Fruit fly (Drosophila melanogaster): ENCODE measurements around the gene Plod.

Plod gene

dm6 chr3L:11205608-11206336, at the start of gene Plod:
Plod (minus strand) TSS chr3L:11206016.
- TF ChIP-seq CG34406 (GFP tag; optimal IDR thresholded peaks at IDR 0.05) = peak; percentile 19
- peak; percentile 31 for TF ChIP-seq Sox14 (GFP tag; optimal IDR thresholded peaks at IDR 0.05)
- TF ChIP-seq CG8119 (GFP tag; IDR thresholded peaks at IDR 0.05) = peak; percentile 37
- peak; percentile 28 for TF ChIP-seq CG3919 (GFP tag; optimal IDR thresholded peaks at IDR 0.05)
- TF ChIP-seq CG11294 (GFP tag; IDR thresholded peaks at IDR 0.05) = no peak
- TF ChIP-seq CG11762 (GFP tag; optimal IDR thresholded peaks at IDR 0.05; ENCODE audit: insufficient read depth) = no peak
- no peak for TF ChIP-seq dac (GFP tag; optimal IDR thresholded peaks at IDR 0.05)
- no peak for TF ChIP-seq net (GFP tag; optimal IDR thresholded peaks at IDR 0.05)
- TF ChIP-seq CG10631 (GFP tag; optimal IDR thresholded peaks at IDR 0.05) = no peak
- TF ChIP-seq CG6276 (GFP tag; optimal IDR thresholded peaks at IDR 0.05) = no peak
- TF ChIP-seq acj6 (GFP tag; optimal IDR thresholded peaks at IDR 0.05) = peak; percentile 7
- no peak for TF ChIP-seq salr (GFP tag; optimal IDR thresholded peaks at IDR 0.05)
- no peak for TF ChIP-seq Ets96B (tag; optimal IDR thresholded peaks at IDR 0.05)
- TF ChIP-seq CG9139 (GFP tag; optimal IDR thresholded peaks at IDR 0.05) = no peak
- peak; percentile 56 for TF ChIP-seq CG6854 (GFP tag; optimal IDR thresholded peaks at IDR 0.05)
- no peak for TF ChIP-seq CG11902 (GFP tag; optimal IDR thresholded peaks at IDR 0.05)
- TF ChIP-seq Met (GFP tag; optimal IDR thresholded peaks at IDR 0.05) = no peak
- TF ChIP-seq Ets21C (GFP tag; optimal IDR thresholded peaks at IDR 0.05) = no peak
- TF ChIP-seq Eip93F (GFP tag; optimal IDR thresholded peaks at IDR 0.05) = peak; percentile 36
- TF ChIP-seq CG10669 (GFP tag; optimal IDR thresholded peaks at IDR 0.05) = no peak
- TF ChIP-seq ss (GFP tag; optimal IDR thresholded peaks at IDR 0.05) = peak in 1 of 2 experiments; percentile 35
- TF ChIP-seq lz (GFP tag; optimal IDR thresholded peaks at IDR 0.05) = peak; percentile 47
- TF ChIP-seq fd85E (GFP tag; optimal IDR thresholded peaks at IDR 0.05) = no peak
- peak; percentile 8 for TF ChIP-seq Eip75B (GFP tag; optimal IDR thresholded peaks at IDR 0.05)
- TF ChIP-seq CG3032 (tag; optimal IDR thresholded peaks at IDR 0.05) = no peak
- no peak for TF ChIP-seq CG16779 (tag; optimal IDR thresholded peaks at IDR 0.05)
- TF ChIP-seq Lpt (GFP tag; optimal IDR thresholded peaks at IDR 0.05) = no peak
- TF ChIP-seq esn (GFP tag; optimal IDR thresholded peaks at IDR 0.05) = peak; percentile 31
- no peak for TF ChIP-seq CG7368 (GFP tag; optimal IDR thresholded peaks at IDR 0.05)
- TF ChIP-seq Hr38 (GFP tag; optimal IDR thresholded peaks at IDR 0.05) = no peak
- peak; percentile 9 for TF ChIP-seq cyc (GFP tag; optimal IDR thresholded peaks at IDR 0.05)
- TF ChIP-seq CG15336 (GFP tag; IDR thresholded peaks at IDR 0.05) = peak; percentile 30; the same call in 1 of the 2 replicates
- peak; percentile 19 for TF ChIP-seq CG31627 (GFP tag; optimal IDR thresholded peaks at IDR 0.05)
- peak; percentile 65; the same call in 2 of the 3 replicates for TF ChIP-seq eg (GFP tag; IDR thresholded peaks at IDR 0.05)
- TF ChIP-seq Eip78C (GFP tag) = peak; percentile 67
- no peak for TF ChIP-seq fd59A (GFP tag; optimal IDR thresholded peaks at IDR 0.05)
- no peak for TF ChIP-seq Hr4 (GFP tag; optimal IDR thresholded peaks at IDR 0.05)
- TF ChIP-seq Hr39 (GFP tag; optimal IDR thresholded peaks at IDR 0.05) = no peak
- peak; percentile 55; the same call in 2 of the 3 replicates for TF ChIP-seq CG6163 (GFP tag; IDR thresholded peaks at IDR 0.05)
- TF ChIP-seq CG6792 (GFP tag; optimal IDR thresholded peaks at IDR 0.05) = no peak

DNA sequence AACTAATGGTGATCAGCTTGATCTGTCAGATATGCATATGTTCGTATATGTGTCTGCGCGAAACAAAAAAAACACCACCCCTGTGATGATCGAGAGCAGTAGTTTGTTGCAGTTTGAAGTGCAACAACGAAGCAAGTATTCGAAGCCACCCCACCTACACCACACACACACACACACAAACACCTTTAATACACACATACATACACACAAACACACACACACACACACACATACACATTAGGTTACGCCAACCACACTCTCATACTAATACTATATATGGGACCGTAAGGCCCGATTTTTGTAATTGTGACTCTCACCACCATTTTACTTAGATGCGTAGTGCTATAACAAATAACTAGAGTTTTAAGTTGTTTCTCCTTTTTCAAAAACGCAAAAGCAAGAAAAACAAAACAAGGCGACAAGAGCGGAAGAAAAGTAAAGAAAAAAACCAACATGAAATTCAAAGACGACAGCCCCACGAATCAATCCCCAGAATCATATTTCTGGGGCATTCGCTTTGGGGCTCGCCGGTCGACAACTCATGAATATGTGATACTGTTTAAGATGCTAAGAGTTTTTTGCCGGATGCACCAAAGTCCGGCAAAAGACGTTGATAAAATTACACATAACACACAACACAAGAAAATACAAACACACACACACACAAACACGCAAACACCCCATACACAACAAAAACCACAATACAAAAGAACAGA, 48.8 kb upstream of the Plod start:
- TF ChIP-seq eg (GFP tag; IDR thresholded peaks at IDR 0.05) (no peak), Eip78C (GFP tag) (peak; percentile 1)
